Fruit fly (Drosophila melanogaster) whole organism, embryonic: ENCODE data around the gene CG2124.
A peak's percentile ranks its signal among the peaks of the same experiment; 100 is the strongest.

Experiments used
- Ada2b ChIP-seq: fragments of 200-800 bp; sonication (Bioruptor generic); IDR thresholded peaks from 2 replicates; pipeline ENCODE4 v1.3.6; 2022; ENCODE audit warnings: missing biosample characterization, missing genetic modification characterization
- Adf1 ChIP-seq: fragments of 200-800 bp; sonication (Bioruptor generic); IDR thresholded peaks from 2 replicates; pipeline ENCODE4 v1.3.6; 2022; ENCODE audit warnings: missing biosample characterization, missing genetic modification characterization
- Bteb2 ChIP-seq: fragments of 200-800 bp; sonication (Bioruptor generic); optimal IDR thresholded peaks from 2 replicates; lab custom pipeline; 2016; ENCODE audit warnings: missing biosample characterization, missing genetic modification characterization
- CG10147 ChIP-seq: fragments of 200-800 bp; sonication (Bioruptor generic); optimal IDR thresholded peaks from 2 replicates; lab custom pipeline; 2019; ENCODE audit warnings: missing biosample characterization, mild to moderate bottlenecking, missing genetic modification characterization, moderate library complexity
- CG1024 ChIP-seq: fragments of 200-800 bp; sonication (Bioruptor generic); IDR thresholded peaks from 2 replicates; pipeline ENCODE4 v1.3.6; 2022; ENCODE audit warnings: missing biosample characterization, missing genetic modification characterization
- CG12155 ChIP-seq: fragments of 200-800 bp; sonication (Bioruptor generic); optimal IDR thresholded peaks from 3 replicates; lab custom pipeline; 2016; ENCODE audit warnings: missing biosample characterization, missing genetic modification characterization
- CG12219 ChIP-seq: fragments of 200-800 bp; sonication (Bioruptor generic); optimal IDR thresholded peaks from 3 replicates; lab custom pipeline; 2018; ENCODE audit warnings: missing biosample characterization, mild to moderate bottlenecking, missing genetic modification characterization
- CG12299 ChIP-seq: fragments of 200-800 bp; sonication (Bioruptor generic); optimal IDR thresholded peaks from 2 replicates; lab custom pipeline; 2018; ENCODE audit warnings: missing biosample characterization, mild to moderate bottlenecking, missing genetic modification characterization
- CG12391 ChIP-seq: fragments of 200-800 bp; sonication (Bioruptor generic); optimal IDR thresholded peaks from 3 replicates; lab custom pipeline; 2018; ENCODE audit warnings: missing biosample characterization, mild to moderate bottlenecking, missing genetic modification characterization, moderate library complexity
- CG15514 ChIP-seq: fragments of 200-800 bp; sonication (Bioruptor generic); optimal IDR thresholded peaks from 3 replicates; lab custom pipeline; 2017; ENCODE audit warnings: missing biosample characterization, missing genetic modification characterization, mild to moderate bottlenecking, moderate library complexity, missing genetic modification reagents
- CG17912 ChIP-seq: fragments of 200-800 bp; sonication (Bioruptor generic); optimal IDR thresholded peaks from 2 replicates; lab custom pipeline; 2018; ENCODE audit warnings: missing biosample characterization, mild to moderate bottlenecking, missing genetic modification characterization
- CG34224 ChIP-seq: fragments of 200-800 bp; sonication (Bioruptor generic); IDR thresholded peaks from 3 replicates; pipeline ENCODE4 v1.3.6; 2022; ENCODE audit warnings: missing biosample characterization, missing genetic modification characterization; ENCODE audit not compliant: partially characterized antibody
- CG3847 ChIP-seq: fragments of 200-800 bp; sonication (Bioruptor generic); IDR thresholded peaks from 2 replicates; pipeline ENCODE4 v1.3.6; 2022; ENCODE audit warnings: missing biosample characterization, missing genetic modification characterization
- CG4820 ChIP-seq: fragments of 200-800 bp; sonication (Bioruptor generic); optimal IDR thresholded peaks from 3 replicates; lab custom pipeline; 2016; ENCODE audit warnings: missing biosample characterization, missing genetic modification characterization
- CG5953 ChIP-seq: fragments of 200-800 bp; sonication (Bioruptor generic); IDR thresholded peaks from 2 replicates; pipeline ENCODE4 v1.3.6; 2022; ENCODE audit warnings: missing biosample characterization, missing genetic modification characterization
- CG6175 ChIP-seq: fragments of 200-800 bp; sonication (Bioruptor generic); IDR thresholded peaks from 3 replicates; pipeline ENCODE4 v1.3.6; 2022; ENCODE audit warnings: missing biosample characterization, missing genetic modification characterization
- CG6765 ChIP-seq: fragments of 200-800 bp; sonication (Bioruptor generic); optimal IDR thresholded peaks from 3 replicates; lab custom pipeline; 2017; ENCODE audit warnings: missing biosample characterization, mild to moderate bottlenecking, missing genetic modification characterization
- CHES-1-like ChIP-seq: fragments of 200-800 bp; sonication (Bioruptor generic); optimal IDR thresholded peaks from 2 replicates; lab custom pipeline; 2016; ENCODE audit warnings: missing biosample characterization, missing genetic modification characterization
- Doc3 ChIP-seq: fragments of 200-800 bp; sonication (Bioruptor generic); IDR thresholded peaks from 3 replicates; pipeline ENCODE4 v1.3.6; 2022; ENCODE audit warnings: missing biosample characterization, missing genetic modification characterization; ENCODE audit not compliant: partially characterized antibody
- Fer3 ChIP-seq: fragments of 200-800 bp; sonication (Bioruptor generic); optimal IDR thresholded peaks from 2 replicates; lab custom pipeline; 2018; ENCODE audit warnings: missing biosample characterization, mild to moderate bottlenecking, missing genetic modification characterization, moderate library complexity
- HmgZ ChIP-seq: fragments of 200-800 bp; sonication (Bioruptor generic); optimal IDR thresholded peaks from 2 replicates; lab custom pipeline; 2018; ENCODE audit warnings: missing biosample characterization, mild to moderate bottlenecking, missing genetic modification characterization
- Med ChIP-seq: fragments of 200-800 bp; sonication (Bioruptor generic); peaks from one replicate; lab custom pipeline; 2016; ENCODE audit warnings: missing biosample characterization, missing genetic modification characterization, mild to moderate bottlenecking, inconsistent platforms, moderate library complexity
- Optix ChIP-seq: fragments of 200-800 bp; sonication (Bioruptor generic); IDR thresholded peaks from 3 replicates; pipeline ENCODE4 v1.3.6; 2022; ENCODE audit warnings: missing biosample characterization, missing genetic modification characterization
- PHDP ChIP-seq: fragments of 200-800 bp; sonication (Bioruptor generic); optimal IDR thresholded peaks from 3 replicates; lab custom pipeline; 2018; ENCODE audit warnings: missing biosample characterization, mild to moderate bottlenecking, missing genetic modification characterization, moderate library complexity
- Side ChIP-seq: fragments of 200-800 bp; sonication (Bioruptor generic); optimal IDR thresholded peaks from 2 replicates; lab custom pipeline; 2016; ENCODE audit warnings: missing biosample characterization, missing genetic modification characterization
- Usf ChIP-seq: fragments of 200-800 bp; sonication (Bioruptor generic); optimal IDR thresholded peaks from 2 replicates; lab custom pipeline; 2017; ENCODE audit warnings: missing genotype, missing biosample characterization, missing genetic modification characterization
- al ChIP-seq: fragments of 200-800 bp; sonication (Bioruptor generic); IDR thresholded peaks from 2 replicates; pipeline ENCODE4 v1.3.6; 2022; ENCODE audit warnings: missing biosample characterization, missing genetic modification characterization
- aop ChIP-seq: fragments of 200-800 bp; sonication (Bioruptor generic); IDR thresholded peaks from 2 replicates; pipeline ENCODE4 v1.3.6; 2022; ENCODE audit warnings: missing biosample characterization, missing genetic modification characterization
- ash1 ChIP-seq: fragments of 200-800 bp; sonication (Bioruptor generic); optimal IDR thresholded peaks from 2 replicates; lab custom pipeline; 2018; ENCODE audit warnings: missing biosample characterization, mild to moderate bottlenecking, missing genetic modification characterization
- bigmax ChIP-seq: fragments of 200-800 bp; sonication (Bioruptor generic); optimal IDR thresholded peaks from 2 replicates; lab custom pipeline; 2018; ENCODE audit warnings: missing biosample characterization, mild to moderate bottlenecking, missing genetic modification characterization
- cad ChIP-seq: fragments of >200 bp; optimal IDR thresholded peaks from 2 replicates; lab custom pipeline; 2017; ENCODE audit warnings: missing biosample characterization, missing genetic modification characterization
- chn ChIP-seq: fragments of 200-800 bp; sonication (Bioruptor generic); optimal IDR thresholded peaks from 2 replicates; lab custom pipeline; 2016; ENCODE audit warnings: missing biosample characterization, missing genetic modification characterization
- crc ChIP-seq: fragments of 200-800 bp; sonication (Bioruptor generic); optimal IDR thresholded peaks from 2 replicates; lab custom pipeline; 2016; ENCODE audit warnings: missing biosample characterization, missing genetic modification characterization
- dmrt99B ChIP-seq: fragments of 200-800 bp; sonication (Bioruptor generic); optimal IDR thresholded peaks from 2 replicates; lab custom pipeline; 2018; ENCODE audit warnings: missing biosample characterization, mild to moderate bottlenecking, missing genetic modification characterization, moderate library complexity
- eyg ChIP-seq: fragments of 200-800 bp; sonication (Bioruptor generic); optimal IDR thresholded peaks from 3 replicates; lab custom pipeline; 2016; ENCODE audit warnings: missing biosample characterization, missing genetic modification characterization
- gcm ChIP-seq: fragments of 200-800 bp; sonication (Bioruptor generic); optimal IDR thresholded peaks from 2 replicates; lab custom pipeline; 2019; ENCODE audit warnings: missing biosample characterization, mild to moderate bottlenecking, missing genetic modification characterization, moderate library complexity
- hth ChIP-seq: fragments of >200 bp; optimal IDR thresholded peaks from 2 replicates; lab custom pipeline; 2017; ENCODE audit warnings: inconsistent platforms
- ken ChIP-seq: fragments of 200-800 bp; sonication (Bioruptor generic); IDR thresholded peaks from 3 replicates; pipeline ENCODE4 v1.3.6; 2022; ENCODE audit warnings: missing biosample characterization, missing genetic modification characterization
- mirr ChIP-seq: fragments of 200-800 bp; sonication (Bioruptor generic); optimal IDR thresholded peaks from 3 replicates; lab custom pipeline; 2018; ENCODE audit warnings: missing biosample characterization, mild to moderate bottlenecking, missing genetic modification characterization
- nerfin-2 ChIP-seq: fragments of 200-800 bp; sonication (Bioruptor generic); IDR thresholded peaks from 2 replicates; pipeline ENCODE4 v1.3.6; 2022; ENCODE audit warnings: missing biosample characterization, missing genetic modification characterization; ENCODE audit not compliant: partially characterized antibody
- otp ChIP-seq: fragments of 200-800 bp; sonication (Bioruptor generic); IDR thresholded peaks from 3 replicates; pipeline ENCODE4, ENCODE4 v1.3.6; 2022; ENCODE audit warnings: missing biosample characterization, missing genetic modification characterization
- p53 ChIP-seq: fragments of 200-800 bp; sonication (Bioruptor generic); optimal IDR thresholded peaks from 2 replicates; lab custom pipeline; 2016; ENCODE audit warnings: missing biosample characterization, missing genetic modification characterization
- pan ChIP-seq, 4 experiments: fragments of >200 bp in 3 of 4; fragments of 200-800 bp in 1 of 4; sonication (Bioruptor generic) in 1 of 4; optimal IDR thresholded peaks in 3 of 4; IDR thresholded peaks in 1 of 4; 2 replicates each; pipeline versions ENCODE4 v1.3.6 to Lab custom; 2017 to 2022; ENCODE audit warnings: missing biosample characterization in 2 of 4, missing genetic modification characterization in 2 of 4, mixed read lengths in 1 of 4
- pnt ChIP-seq: fragments of 200-800 bp; sonication (Bioruptor generic); optimal IDR thresholded peaks from 3 replicates; lab custom pipeline; 2016; ENCODE audit warnings: missing biosample characterization, missing genetic modification characterization
- scrt ChIP-seq: fragments of 200-800 bp; sonication (Bioruptor generic); optimal IDR thresholded peaks from 2 replicates; lab custom pipeline; 2018; ENCODE audit warnings: missing biosample characterization, mild to moderate bottlenecking, missing genetic modification characterization, moderate library complexity
- sr ChIP-seq: fragments of 200-800 bp; sonication (Bioruptor generic); IDR thresholded peaks from 3 replicates; pipeline ENCODE4 v1.3.6; 2022; ENCODE audit warnings: missing biosample characterization, missing genetic modification characterization
- tup ChIP-seq: fragments of 200-800 bp; sonication (Bioruptor generic); optimal IDR thresholded peaks from 2 replicates; lab custom pipeline; 2016; ENCODE audit warnings: missing biosample characterization, mild to moderate bottlenecking, missing genetic modification characterization, moderate library complexity
- zen2 ChIP-seq: fragments of 200-800 bp; sonication (Bioruptor generic); IDR thresholded peaks from 3 replicates; pipeline ENCODE4 v1.3.6; 2022; ENCODE audit warnings: missing biosample characterization, missing genetic modification characterization; ENCODE audit not compliant: partially characterized antibody

The CG2124 gene

dm6 chrX:10602057-10602764 lies 6.3 kb downstream of the CG2124 start, which contains the start of gene CG1628 (continued):
- peak; percentile 20; the same call in 1 of the 2 replicates for TF ChIP-seq CG3847 (GFP tag; lab: Robert Waterston, UW)
- no peak for TF ChIP-seq hth (lab: Kevin White, UChicago)
- TF ChIP-seq otp: 0 out of 3 replicates have a peak, but pooled peaks have one; percentile 13
- no peak for TF ChIP-seq gcm (GFP tag; lab: Kevin White, UChicago)
- TF ChIP-seq HmgZ: peak; percentile 59
- TF ChIP-seq pan (optimal IDR thresholded peaks at IDR 0.05; lab: Kevin White, UChicago): no peak
- peak in 1 of 2 experiments; percentile 53 for TF ChIP-seq pan (GFP tag; optimal IDR thresholded peaks at IDR 0.05 in 1 of 2, IDR thresholded peaks at IDR 0.05 in 1 of 2)
- 0 out of 2 replicates have a peak, but pooled peaks have one; percentile 23 for TF ChIP-seq CG5953 (GFP tag; lab: Robert Waterston, UW)
- no peak for TF ChIP-seq CG12391 (tag; lab: Kevin White, UChicago)
- peak; percentile 25 for TF ChIP-seq Fer3
- TF ChIP-seq p53: no peak
- no peak for TF ChIP-seq eyg (GFP tag; lab: Kevin White, UChicago)
- no peak for TF ChIP-seq CG4820
- peak; percentile 99 for TF ChIP-seq Adf1 (GFP tag; lab: Robert Waterston, UW)
- peak; percentile 14 for TF ChIP-seq CG17912 (GFP tag; lab: Kevin White, UChicago)
- TF ChIP-seq CG10147 (GFP tag; lab: Kevin White, UChicago): no peak
- peak; percentile 43 for TF ChIP-seq CG15514 (GFP tag; lab: Kevin White, UChicago)
- TF ChIP-seq zen2: peak; percentile 53; the same call in 2 of the 3 replicates
- TF ChIP-seq sr: peak; percentile 64; the same call in 1 of the 3 replicates
- TF ChIP-seq Side (GFP tag; lab: Kevin White, UChicago): no peak
- TF ChIP-seq Usf: no peak
- TF ChIP-seq mirr (GFP tag; lab: Kevin White, UChicago): peak; percentile 38
- no peak for TF ChIP-seq ash1 (GFP tag; lab: Kevin White, UChicago)
- TF ChIP-seq nerfin-2: peak; percentile 39
- TF ChIP-seq CHES-1-like (GFP tag; lab: Kevin White, UChicago): no peak
- TF ChIP-seq bigmax (GFP tag; lab: Kevin White, UChicago): peak; percentile 33
- TF ChIP-seq CG12219 (GFP tag; lab: Kevin White, UChicago): peak; percentile 22
- no peak for TF ChIP-seq PHDP (tag; lab: Kevin White, UChicago)
- TF ChIP-seq Doc3 (GFP tag; lab: Robert Waterston, UW): 0 out of 3 replicates have a peak, but pooled peaks have one; percentile 25
- no peak for TF ChIP-seq crc (GFP tag; lab: Kevin White, UChicago)
- TF ChIP-seq ken (GFP tag; lab: Robert Waterston, UW): peak; percentile 36; the same call in 1 of the 3 replicates
- peak; percentile 73 for TF ChIP-seq Med (GFP tag; lab: Kevin White, UChicago)
- no peak for TF ChIP-seq tup (GFP tag; lab: Kevin White, UChicago)
- peak; percentile 7 for TF ChIP-seq scrt
- no peak for TF ChIP-seq cad (GFP tag; lab: Kevin White, UChicago)
- no peak for TF ChIP-seq Bteb2
- 0 out of 2 replicates have a peak, but pooled peaks have one; percentile 8 for TF ChIP-seq al (GFP tag; lab: Robert Waterston, UW)
- TF ChIP-seq aop (GFP tag; lab: Robert Waterston, UW): peak; percentile 92
- TF ChIP-seq CG6175 (GFP tag; lab: Robert Waterston, UW): peak; percentile 100
- TF ChIP-seq chn: peak; percentile 12
- peak; percentile 31; the same call in 1 of the 2 replicates for TF ChIP-seq CG1024 (GFP tag; lab: Robert Waterston, UW)
- TF ChIP-seq CG12155 (GFP tag; lab: Kevin White, UChicago): no peak
- no peak for TF ChIP-seq CG12299 (tag; lab: Kevin White, UChicago)
- TF ChIP-seq CG6765: no peak
- peak; percentile 12 for TF ChIP-seq dmrt99B
- 0 out of 3 replicates have a peak, but pooled peaks have one; percentile 23 for TF ChIP-seq CG34224 (GFP tag; lab: Robert Waterston, UW)
- no peak for TF ChIP-seq pnt (GFP tag; lab: Kevin White, UChicago)
- 0 out of 3 replicates have a peak, but pooled peaks have one; percentile 26 for TF ChIP-seq Optix
- TF ChIP-seq Ada2b (GFP tag; lab: Robert Waterston, UW): no peak
